Fruit fly (Drosophila melanogaster) whole organism, pupa: ENCODE results near the gene CG7368.

Experiments
- CG12605 ChIP-seq: fragments of 200-800 bp; sonication (Bioruptor generic); IDR thresholded peaks from 2 replicates; pipeline ENCODE4 v1.3.6; 2022; ENCODE audit warnings: missing biosample characterization, missing genetic modification characterization
- CG34367 ChIP-seq: fragments of 200-800 bp; sonication (Bioruptor generic); optimal IDR thresholded peaks from 2 replicates; lab custom pipeline; 2018; ENCODE audit warnings: missing biosample characterization, mild to moderate bottlenecking, missing genetic modification characterization
- CG8159 ChIP-seq: fragments of 200-800 bp; sonication (Bioruptor generic); optimal IDR thresholded peaks from 3 replicates; lab custom pipeline; 2018; ENCODE audit warnings: missing biosample characterization, mild to moderate bottlenecking, missing genetic modification characterization, moderate library complexity
- Ets98B ChIP-seq: fragments of 200-800 bp; sonication (Bioruptor generic); IDR thresholded peaks from 2 replicates; pipeline ENCODE4 v1.3.6; 2022; ENCODE audit warnings: missing biosample characterization, missing genetic modification characterization
- Pif1A ChIP-seq: fragments of 200-800 bp; sonication (Bioruptor generic); optimal IDR thresholded peaks from 3 replicates; lab custom pipeline; 2016; ENCODE audit warnings: missing biosample characterization, missing genetic modification characterization
- Snoo ChIP-seq: fragments of 200-800 bp; sonication (Bioruptor generic); optimal IDR thresholded peaks from 3 replicates; lab custom pipeline; 2017; ENCODE audit warnings: missing biosample characterization, mild to moderate bottlenecking, missing genetic modification characterization, inconsistent platforms
- gl ChIP-seq: fragments of 200-800 bp; sonication (Bioruptor generic); optimal IDR thresholded peaks from 2 replicates; lab custom pipeline; 2018; ENCODE audit warnings: missing biosample characterization, mild to moderate bottlenecking, missing genetic modification characterization

dm6 chr3L:11574563-11574962 is 22.4 kb upstream of the CG7368 start, which contains the start of gene CG33490:
- TF ChIP-seq Ets98B (GFP tag; lab: Robert Waterston, UW) (no peak), gl (tag; lab: Kevin White, UChicago) (no peak), Snoo (tag; lab: Kevin White, UChicago) (no peak), CG8159 (tag; lab: Kevin White, UChicago) (no peak), Pif1A (GFP tag; lab: Kevin White, UChicago) (no peak), CG12605 (GFP tag; lab: Robert Waterston, UW) (no peak), CG34367 (tag; lab: Kevin White, UChicago) (no peak)
